Worm (Caenorhabditis elegans) whole organism, L4/young adult: ENCODE results near the gene H12D21.6.

Experiments
- W03F9.2 ChIP-seq: fragments of 150-350 bp; optimal IDR thresholded peaks from 2 replicates; lab custom pipeline; 2014; ENCODE audit warnings: missing biosample characterization, missing genetic modification characterization
- dao-5 ChIP-seq: sonication (generic microtip); optimal IDR thresholded peaks from 2 replicates; lab custom pipeline; 2016; ENCODE audit warnings: missing genotype, missing genetic modification characterization, moderate library complexity, missing compliant biosample characterization
- him-1 ChIP-seq: sonication (generic microtip); optimal IDR thresholded peaks from 2 replicates; lab custom pipeline; 2016; ENCODE audit warnings: missing genotype, missing genetic modification reagents, missing genetic modification characterization, missing compliant biosample characterization

DNA sequence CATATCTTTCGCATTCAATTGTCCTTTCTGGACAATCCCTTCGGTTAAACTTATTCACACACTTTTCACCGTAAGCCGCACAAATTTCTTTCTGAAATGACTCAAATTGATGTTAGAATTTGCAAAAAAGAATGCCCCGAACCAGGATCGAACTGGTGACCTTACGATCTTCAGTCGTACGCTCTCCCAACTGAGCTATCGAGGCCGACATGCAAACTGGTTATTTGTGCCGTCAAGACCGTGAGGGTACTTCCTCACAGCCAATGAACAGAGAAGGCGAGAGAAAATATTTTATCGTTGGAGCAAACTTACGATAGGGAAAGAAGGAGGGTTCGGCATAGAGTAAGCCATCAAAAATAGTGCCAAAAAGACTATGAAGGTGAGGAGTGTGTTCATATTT, 21.4 kb downstream of the H12D21.6 start:
- TF ChIP-seq dao-5 (tag; lab: Kevin White, UChicago): no peak
- no peak for TF ChIP-seq W03F9.2 (tag; lab: Kevin White, UChicago)
- TF ChIP-seq him-1 (tag; lab: Kevin White, UChicago): no peak
